Worm (Caenorhabditis elegans) whole organism, young adult: ENCODE measurements around the gene pqn-78.
"Not testable (repeated sequence)": the region's sequence is repeated elsewhere in the genome, so short reads cannot be mapped to it uniquely, and the experiment has no call there.

Source experiments
- T07F8.4 ChIP-seq: sonication (generic microtip); optimal IDR thresholded peaks from 2 replicates; lab custom pipeline; 2016; ENCODE audit warnings: mild to moderate bottlenecking, missing genetic modification characterization, moderate library complexity, missing compliant biosample characterization
- ama-1 ChIP-seq, 3 experiments: fragments of 150-350 bp in 1 of 3; sonication (generic microtip) in 2 of 3; optimal IDR thresholded peaks; 2 replicates each; lab custom pipeline; 2014 to 2018; ENCODE audit warnings: missing biosample characterization in 2 of 3, missing genetic modification characterization in 2 of 3, missing genetic modification reagents in 2 of 3
- die-1 ChIP-seq: sonication (generic microtip); optimal IDR thresholded peaks from 2 replicates; lab custom pipeline; 2016; ENCODE audit warnings: missing genotype, mild to moderate bottlenecking, missing genetic modification characterization, missing compliant biosample characterization
- dpl-1 ChIP-seq: fragments of 150-350 bp; optimal IDR thresholded peaks from 2 replicates; lab custom pipeline; 2014; ENCODE audit warnings: missing biosample characterization, missing genetic modification reagents, missing genetic modification characterization
- ets-4 ChIP-seq: fragments of 200-800 bp; sonication (Bioruptor generic); optimal IDR thresholded peaks from 2 replicates; lab custom pipeline; 2018; ENCODE audit warnings: mild to moderate bottlenecking, missing genetic modification characterization, missing compliant biosample characterization
- fkh-3 ChIP-seq: sonication (generic microtip); optimal IDR thresholded peaks from 2 replicates; lab custom pipeline; 2016; ENCODE audit warnings: mild to moderate bottlenecking, missing genetic modification characterization, missing compliant biosample characterization
- hsf-1 ChIP-seq: fragments of 200-800 bp; sonication (Bioruptor generic); IDR thresholded peaks from 2 replicates; pipeline ENCODE4 v1.3.6; 2022; ENCODE audit warnings: missing genetic modification reagents, missing genetic modification characterization, missing compliant biosample characterization
- let-607 ChIP-seq, 2 experiments: fragments of 200-800 bp in 1 of 2; sonication (Bioruptor generic) in 1 of 2; sonication (generic microtip) in 1 of 2; optimal IDR thresholded peaks; 2 replicates each; lab custom pipeline; 2016 to 2018; ENCODE audit warnings: mild to moderate bottlenecking in 2 of 2, missing compliant biosample characterization in 2 of 2, missing genetic modification characterization in 2 of 2, moderate library complexity in 2 of 2, missing genotype in 1 of 2
- nhr-90 ChIP-seq: sonication (generic microtip); optimal IDR thresholded peaks from 2 replicates; lab custom pipeline; 2016; ENCODE audit warnings: missing genotype, mild to moderate bottlenecking, missing genetic modification characterization, missing compliant biosample characterization
- pha-4 ChIP-seq: fragments of 150-350 bp; sonication (generic microtip); optimal IDR thresholded peaks from 2 replicates; lab custom pipeline; 2014; ENCODE audit warnings: missing biosample characterization, missing genetic modification reagents, missing genetic modification characterization
- snpc-4 ChIP-seq, 5 experiments: fragments of 150-350 bp in 1 of 5; sonication (generic microtip) in 4 of 5; optimal IDR thresholded peaks; 2 replicates each; lab custom pipeline; 2014 to 2018; ENCODE audit warnings: missing genetic modification characterization in 5 of 5, missing biosample characterization in 3 of 5, antibody characterized with exemption in 2 of 5, mild to moderate bottlenecking in 2 of 5, missing compliant biosample characterization in 2 of 5, missing genotype in 2 of 5, moderate library complexity in 2 of 5, missing genetic modification reagents in 1 of 5
- ztf-26 ChIP-seq: sonication (generic microtip); optimal IDR thresholded peaks from 2 replicates; lab custom pipeline; 2017; ENCODE audit warnings: missing genetic modification characterization, missing compliant biosample characterization

DNA sequence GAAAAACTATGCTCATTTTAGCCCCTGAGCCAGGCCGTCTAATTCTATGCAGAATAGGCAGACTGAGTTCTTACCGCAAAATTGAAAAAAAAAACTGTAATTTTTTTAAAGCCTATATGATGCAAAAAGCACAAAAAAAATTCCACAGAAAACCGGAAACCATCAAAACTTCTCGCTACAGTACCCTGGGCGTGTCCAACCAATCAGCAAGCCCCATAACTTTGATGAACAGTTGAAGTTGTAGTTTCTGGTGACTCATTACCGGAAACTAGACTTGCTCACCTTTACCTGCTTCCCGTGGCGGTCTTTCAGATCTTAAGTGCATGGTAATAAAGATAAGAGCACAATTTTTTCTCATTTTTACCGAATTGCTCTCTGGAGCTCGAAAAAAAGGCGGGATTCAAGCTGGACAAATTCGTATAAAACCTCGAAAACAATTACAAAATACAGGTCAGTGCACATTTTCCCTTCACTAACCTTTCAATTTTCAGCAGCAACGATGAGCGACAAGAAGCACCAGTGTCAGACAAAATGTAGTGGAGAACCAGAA lies 39.5 kb upstream of the pqn-78 start, which contains the start of gene Y105C5A.1274:
- TF ChIP-seq hsf-1 (GFP tag; lab: Robert Waterston, UW); die-1 (tag; lab: Kevin White, UChicago); nhr-90 (tag; lab: Kevin White, UChicago); pha-4 (tag; lab: Kevin White, UChicago); ets-4 (GFP tag; lab: Kevin White, UChicago); dpl-1; ztf-26 (tag; lab: Kevin White, UChicago); snpc-4 (GFP tag; optimal IDR thresholded peaks at IDR 0.05; lab: Kevin White, UChicago); snpc-4 (tag; optimal IDR thresholded peaks at IDR 0.05; lab: Kevin White, UChicago); fkh-3 (tag; lab: Kevin White, UChicago); ama-1 (optimal IDR thresholded peaks at IDR 0.05; lab: Kevin White, UChicago); ama-1 (GFP tag; optimal IDR thresholded peaks at IDR 0.05; lab: Kevin White, UChicago); T07F8.4 (tag; lab: Kevin White, UChicago); let-607 (tag; optimal IDR thresholded peaks at IDR 0.05; lab: Kevin White, UChicago): not testable (repeated sequence)
